Fruit fly (Drosophila melanogaster) whole organism, prepupa: Measurements from ENCODE around the gene eEF1gamma.

Experiments
- CG6808 ChIP-seq: fragments of 200-800 bp; sonication (Bioruptor generic); optimal IDR thresholded peaks from 3 replicates; lab custom pipeline; 2017; ENCODE audit warnings: missing biosample characterization, missing genetic modification characterization, mild to moderate bottlenecking, moderate library complexity, missing genetic modification reagents
- CG8319 ChIP-seq: fragments of 200-800 bp; sonication (Bioruptor generic); optimal IDR thresholded peaks from 3 replicates; lab custom pipeline; 2016; ENCODE audit warnings: missing biosample characterization, missing genetic modification characterization
- CG9139 ChIP-seq: fragments of 200-800 bp; sonication (Bioruptor generic); optimal IDR thresholded peaks from 3 replicates; lab custom pipeline; 2017; ENCODE audit warnings: missing biosample characterization, mild to moderate bottlenecking, missing genetic modification characterization
- Gug ChIP-seq: fragments of 200-800 bp; sonication (Bioruptor generic); IDR thresholded peaks from 2 replicates; pipeline ENCODE4 v1.3.6; 2022; ENCODE audit warnings: missing biosample characterization, missing genetic modification characterization
- Met ChIP-seq: fragments of 200-800 bp; sonication (Bioruptor generic); optimal IDR thresholded peaks from 3 replicates; lab custom pipeline; 2016; ENCODE audit warnings: missing biosample characterization, missing genetic modification characterization
- Sox14 ChIP-seq: fragments of 200-800 bp; sonication (Bioruptor generic); optimal IDR thresholded peaks from 3 replicates; lab custom pipeline; 2016; ENCODE audit warnings: missing biosample characterization, missing genetic modification characterization
- fd59A ChIP-seq: fragments of 200-800 bp; sonication (Bioruptor generic); optimal IDR thresholded peaks from 2 replicates; lab custom pipeline; 2017; ENCODE audit warnings: missing biosample characterization, mild to moderate bottlenecking, missing genetic modification characterization, missing genetic modification reagents
- fd85E ChIP-seq: fragments of 200-800 bp; sonication (Bioruptor generic); optimal IDR thresholded peaks from 3 replicates; lab custom pipeline; 2016; ENCODE audit warnings: missing biosample characterization, missing genetic modification characterization
- pdm3 ChIP-seq: fragments of 200-800 bp; sonication (Bioruptor generic); optimal IDR thresholded peaks from 3 replicates; lab custom pipeline; 2016; ENCODE audit warnings: missing biosample characterization, missing genetic modification characterization

dm6 chr3R:29265075-29265474 is 45.1 kb downstream of the eEF1gamma start:
- TF ChIP-seq Met (GFP tag; lab: Kevin White, UChicago) (peak; percentile 14), fd85E (GFP tag; lab: Kevin White, UChicago) (no peak), CG8319 (no peak), pdm3 (GFP tag; lab: Kevin White, UChicago) (no peak), CG9139 (GFP tag; lab: Kevin White, UChicago) (no peak), CG6808 (GFP tag; lab: Kevin White, UChicago) (no peak), fd59A (GFP tag; lab: Kevin White, UChicago) (no peak), Sox14 (GFP tag; lab: Kevin White, UChicago) (no peak), Gug (GFP tag; lab: Robert Waterston, UW) (no peak)
